Worm (Caenorhabditis elegans) whole organism, dauer: ENCODE results near the gene rpl-22.

ENCODE experiments used
- unc-62 ChIP-seq: sonication (generic microtip); optimal IDR thresholded peaks from 2 replicates; lab custom pipeline; 2017; ENCODE audit warnings: missing biosample characterization, missing genetic modification reagents, missing genetic modification characterization

The rpl-22 gene

DNA sequence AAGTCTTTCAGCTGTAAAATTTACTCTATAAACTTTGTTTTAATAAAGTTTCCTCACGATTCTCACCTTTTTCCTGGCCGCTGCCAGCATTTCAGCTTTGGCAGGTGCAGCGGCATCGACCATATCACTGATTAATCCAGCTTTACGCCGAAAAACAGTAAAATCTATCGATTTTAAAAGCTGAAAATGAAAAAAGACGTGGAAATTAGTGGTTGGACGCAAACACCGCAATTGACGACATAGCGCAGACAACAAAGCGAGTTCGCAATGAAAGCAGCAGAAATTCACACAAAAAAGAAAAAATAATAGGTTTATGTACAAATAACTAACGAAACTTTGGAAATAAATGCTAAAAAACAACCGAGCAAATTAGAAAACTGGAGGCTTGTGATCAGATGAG lies 15.5 kb upstream of the rpl-22 start, which contains the start of gene golg-2:
golg-2 (minus strand) TSS at position 180 of the 400 bp plus-strand sequence.
- no peak for TF ChIP-seq unc-62

DNA sequence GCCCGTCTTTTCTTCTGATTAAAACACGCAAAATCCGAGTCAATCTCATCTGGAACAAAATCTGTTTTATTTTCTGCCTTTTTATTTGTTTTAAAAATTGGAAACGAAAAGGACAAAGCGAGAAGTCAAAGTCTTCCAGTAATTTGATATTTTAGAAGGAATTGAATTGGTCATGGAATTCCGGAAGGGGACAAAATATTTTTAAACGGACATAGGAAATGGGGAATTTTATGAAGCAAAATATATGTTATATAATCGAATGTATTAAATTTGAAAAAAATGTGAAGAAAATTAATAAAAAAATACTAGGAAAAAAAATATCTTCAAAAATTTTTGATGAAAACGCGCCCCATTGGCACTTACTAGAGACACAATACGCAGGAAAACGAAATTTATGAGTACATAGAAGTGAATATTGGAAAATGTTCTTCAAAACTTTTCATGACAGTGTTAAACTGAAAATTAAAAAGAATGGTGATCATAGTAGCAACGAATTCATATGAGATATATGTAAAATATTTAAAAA lies 14.7 kb upstream of the rpl-22 start, which contains the start of gene F33G12.7:
F33G12.7 (minus strand) TSS at position 51 of the 526 bp plus-strand sequence.
- no peak for TF ChIP-seq unc-62

DNA sequence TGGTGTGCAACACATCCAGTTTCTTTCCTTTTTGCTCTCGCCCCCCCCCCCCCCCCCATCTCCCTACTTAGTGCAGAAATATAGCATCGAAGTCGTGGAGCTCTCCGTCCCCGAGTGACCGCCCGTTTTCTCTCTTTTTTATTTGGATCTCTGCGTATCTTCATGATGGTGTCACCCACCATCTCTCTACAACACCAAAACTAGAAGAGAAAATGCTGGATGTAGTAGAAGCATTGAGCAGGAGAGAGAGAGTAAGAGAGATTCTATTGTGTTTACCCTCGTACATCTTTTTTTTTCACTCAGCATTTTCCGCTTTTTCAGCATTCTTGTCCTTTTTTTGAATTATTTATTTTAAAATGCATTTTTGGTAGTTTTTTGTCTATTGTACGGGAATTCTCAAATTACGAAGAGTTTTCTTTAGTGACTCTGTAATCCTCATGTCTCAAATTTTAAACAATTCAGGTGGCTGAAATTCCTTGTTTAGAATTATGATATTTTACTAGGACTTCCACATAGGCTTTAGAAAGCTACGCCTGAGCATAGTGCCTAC lies 13.0 kb upstream of the rpl-22 start:
- TF ChIP-seq unc-62 = no peak

DNA sequence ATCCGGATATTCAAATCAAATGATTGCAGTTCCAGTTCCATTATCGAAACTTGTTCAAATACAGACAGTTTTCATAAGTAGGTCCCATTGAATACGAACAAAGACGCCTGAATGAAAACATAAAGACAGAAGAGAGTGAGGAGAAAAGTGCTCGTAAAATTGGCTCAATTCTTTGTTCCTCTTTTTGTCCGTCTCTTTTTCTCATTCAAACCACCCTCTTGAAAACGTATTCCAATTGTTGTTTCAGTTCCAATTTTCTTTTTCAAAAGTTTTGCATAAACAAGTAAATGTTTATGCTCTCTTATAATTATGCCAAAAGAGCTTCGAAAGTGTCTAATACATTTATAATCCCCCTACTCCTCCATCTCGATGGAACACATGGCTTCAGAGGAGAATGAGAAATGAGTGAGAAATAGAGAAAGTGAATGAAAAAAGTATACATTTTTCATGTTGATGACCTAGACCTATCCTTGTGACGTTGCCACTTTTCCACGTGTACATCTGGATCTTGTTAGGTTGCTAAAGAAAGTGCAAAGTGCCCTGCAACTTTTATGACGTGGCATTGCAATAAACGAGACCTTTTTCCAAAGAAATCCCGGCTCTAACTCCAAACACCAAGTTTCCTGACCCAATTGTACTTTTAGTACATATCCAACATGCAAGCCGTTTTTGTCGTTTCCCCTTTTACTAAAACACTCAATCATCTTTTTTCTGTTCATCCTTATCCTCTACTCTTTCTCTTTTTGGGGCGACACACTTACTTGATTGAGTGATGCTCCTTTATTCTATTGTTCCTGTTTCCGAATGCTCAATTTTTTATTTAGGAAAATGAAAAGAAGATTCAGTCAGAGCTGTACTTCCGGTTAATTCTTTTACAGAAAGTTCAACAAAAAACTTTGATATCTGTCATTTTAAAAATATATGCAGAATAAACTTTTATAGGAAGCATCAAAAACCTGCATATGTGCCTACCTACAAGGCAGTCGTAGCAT lies 8.9 kb upstream of the rpl-22 start:
- TF ChIP-seq unc-62 = no peak

DNA sequence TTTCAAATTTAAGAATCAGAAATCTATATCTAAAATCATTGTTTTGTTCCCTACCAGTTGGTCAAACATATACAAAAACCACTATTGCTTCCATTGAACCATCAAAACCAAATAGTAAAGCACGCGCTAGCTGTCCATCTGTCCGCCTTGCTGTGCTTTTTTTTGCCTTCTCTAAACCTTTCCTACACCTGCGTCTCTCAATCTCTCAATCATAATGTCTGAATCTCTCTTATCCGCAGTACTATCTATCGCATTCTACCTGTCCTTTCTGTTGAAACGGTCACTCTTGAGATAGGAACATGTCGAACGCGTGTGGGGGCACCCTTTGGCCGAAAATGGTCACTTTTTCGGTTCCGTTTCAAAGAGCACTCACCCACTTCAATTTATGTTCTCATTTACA lies 8.1 kb upstream of the rpl-22 start:
- TF ChIP-seq unc-62 = no peak

DNA sequence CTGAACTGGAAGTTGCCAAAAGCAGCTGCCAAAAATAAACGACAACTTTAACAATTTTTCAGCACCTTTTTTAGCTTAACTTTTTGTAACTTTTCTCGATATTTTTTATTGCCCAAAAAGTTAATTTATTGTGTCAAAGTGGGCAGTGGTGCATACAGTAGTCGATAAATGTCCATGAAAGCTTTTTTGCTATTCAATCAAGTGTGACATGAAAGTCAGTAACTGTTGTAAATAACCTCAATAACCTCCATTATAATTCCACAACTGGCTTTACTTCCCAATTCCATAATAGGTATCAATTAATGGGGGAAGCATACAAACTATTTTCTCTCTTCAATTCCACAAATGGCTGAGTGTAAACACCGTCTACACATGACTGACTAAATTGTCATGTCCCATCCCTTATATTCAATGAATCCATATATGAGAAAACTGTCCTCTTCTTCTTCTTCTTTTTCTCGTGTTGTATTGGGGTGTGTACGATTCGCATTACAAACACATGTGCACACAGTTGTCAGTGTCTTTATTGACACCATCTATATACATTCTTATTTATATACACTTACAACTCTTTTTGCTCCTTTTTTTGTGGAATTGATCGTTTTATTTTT lies 7.1 kb upstream of the rpl-22 start:
- TF ChIP-seq unc-62 = no peak

DNA sequence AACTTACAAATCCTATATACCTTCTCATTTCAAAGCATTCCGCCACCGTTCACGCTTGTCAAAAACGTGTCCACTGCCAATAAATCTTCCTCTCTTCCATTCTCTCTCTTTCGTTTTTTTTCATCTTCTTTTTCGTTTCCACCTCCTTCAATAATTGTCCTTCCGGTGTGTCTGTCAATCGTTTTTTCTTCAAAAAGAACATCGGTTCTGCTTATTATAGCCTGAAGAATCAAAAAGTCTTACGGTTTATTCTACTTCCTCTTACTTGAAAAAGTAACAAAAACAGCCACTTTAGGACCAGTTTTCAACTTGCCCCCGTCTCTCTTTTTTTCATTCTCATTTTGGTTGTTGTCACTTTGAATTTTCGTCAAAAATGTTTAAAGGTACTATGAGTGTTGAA lies 6.2 kb upstream of the rpl-22 start:
- TF ChIP-seq unc-62 = no peak

DNA sequence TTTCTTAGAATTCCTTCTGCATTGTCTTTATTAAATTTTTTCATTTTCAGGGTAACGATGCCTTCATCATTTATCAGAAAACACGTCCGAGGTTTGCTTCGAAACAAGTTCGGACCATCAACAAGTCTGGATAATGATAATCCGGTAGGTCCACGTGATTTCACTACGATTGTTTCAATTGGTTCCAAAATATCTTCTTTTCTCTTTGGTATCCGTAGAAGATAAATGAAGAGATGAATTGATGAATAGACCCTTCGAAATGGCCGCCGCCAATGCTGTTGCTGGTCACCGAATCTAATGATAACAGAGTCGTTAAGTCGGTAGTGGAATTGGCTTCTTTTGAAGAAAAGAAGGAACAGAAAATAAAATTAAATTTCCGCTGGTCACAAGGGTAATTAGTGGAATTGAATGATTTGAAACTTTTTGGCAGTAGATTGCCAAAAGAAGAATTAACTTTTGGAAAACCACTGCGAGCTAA lies 5.5 kb upstream of the rpl-22 start, which contains the start of gene F33G12.6:
F33G12.6 (plus strand) TSS at position 51 of the 478 bp plus-strand sequence.
- no peak for TF ChIP-seq unc-62

DNA sequence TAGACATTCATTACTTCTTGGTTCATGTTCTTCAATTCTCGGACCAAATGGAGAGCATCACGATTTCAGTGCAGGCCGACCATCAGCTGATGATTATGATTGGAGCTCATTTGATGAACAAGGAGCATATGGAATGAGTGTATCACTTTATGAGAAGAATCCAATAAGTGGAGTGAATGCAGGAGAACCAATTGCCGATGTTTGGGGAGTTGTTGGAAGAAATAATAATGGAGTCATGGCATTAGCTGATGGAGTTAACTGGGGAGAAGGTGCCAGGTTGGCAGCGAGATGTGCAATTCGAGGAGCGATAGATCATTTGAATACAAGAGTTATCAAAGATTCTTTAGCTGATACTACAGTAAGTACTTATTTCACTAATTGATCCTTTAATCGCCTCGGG lies 4.6 kb upstream of the rpl-22 start:
- TF ChIP-seq unc-62 = no peak

DNA sequence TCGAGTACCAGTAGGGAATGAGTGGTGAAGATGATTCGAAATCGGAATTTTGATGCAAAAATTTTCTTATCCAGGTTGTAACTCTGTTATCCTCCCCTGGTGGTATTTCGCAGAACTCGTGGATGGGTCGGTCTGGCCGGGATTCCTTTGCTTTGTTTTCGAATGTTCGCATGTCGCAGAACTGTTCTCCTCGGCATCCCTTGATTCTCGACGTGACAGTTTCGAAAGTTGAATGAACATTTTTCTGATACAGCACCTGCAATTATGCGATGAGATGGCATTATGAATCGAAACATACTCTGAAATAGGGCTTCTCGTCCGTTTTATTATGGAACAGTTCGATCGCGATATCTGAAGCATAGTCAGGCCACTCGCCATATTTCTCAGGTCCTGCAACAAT lies 838 bp downstream of the rpl-22 start:
- no peak for TF ChIP-seq unc-62

DNA sequence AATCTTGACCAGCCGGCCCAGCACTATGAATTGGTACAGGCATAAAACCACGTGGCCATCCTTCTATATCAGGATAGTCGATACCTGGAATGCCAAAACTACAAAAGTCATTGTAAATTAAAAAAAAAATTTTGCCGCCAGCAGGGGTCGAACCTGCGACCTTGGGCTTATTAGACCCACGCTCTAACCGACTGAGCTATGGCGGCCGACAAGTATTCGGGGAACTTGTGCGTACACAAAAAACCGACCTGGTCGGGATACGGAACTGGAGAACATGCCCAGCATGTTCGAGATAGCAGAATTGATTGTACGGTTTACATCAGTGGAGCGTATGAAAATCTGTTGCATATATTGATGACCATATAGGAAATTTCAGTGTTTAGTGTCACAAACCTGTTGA lies 1.9 kb downstream of the rpl-22 start:
- TF ChIP-seq unc-62 = no peak

DNA sequence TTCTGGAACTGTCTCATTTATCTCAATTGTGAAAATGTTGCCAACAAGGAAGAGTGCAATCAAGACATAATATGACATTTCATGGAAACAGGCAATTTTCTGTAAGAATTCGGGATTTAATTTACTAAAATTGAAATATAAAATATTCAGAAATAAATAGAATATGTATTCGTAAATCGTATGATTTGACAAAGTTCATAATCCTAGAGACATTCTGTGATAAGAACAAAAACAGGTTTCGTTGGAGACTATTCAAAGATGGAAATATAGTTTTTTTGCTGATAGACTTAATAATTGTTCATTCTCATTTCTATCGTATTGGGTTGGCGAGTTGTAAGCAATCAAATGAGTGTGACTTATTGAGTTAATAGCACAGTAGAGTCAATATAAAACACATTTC lies 2.6 kb downstream of the rpl-22 start, which contains the start of gene C27A2.12:
C27A2.12 (minus strand) TSS at position 101 of the 400 bp plus-strand sequence.
- no peak for TF ChIP-seq unc-62

DNA sequence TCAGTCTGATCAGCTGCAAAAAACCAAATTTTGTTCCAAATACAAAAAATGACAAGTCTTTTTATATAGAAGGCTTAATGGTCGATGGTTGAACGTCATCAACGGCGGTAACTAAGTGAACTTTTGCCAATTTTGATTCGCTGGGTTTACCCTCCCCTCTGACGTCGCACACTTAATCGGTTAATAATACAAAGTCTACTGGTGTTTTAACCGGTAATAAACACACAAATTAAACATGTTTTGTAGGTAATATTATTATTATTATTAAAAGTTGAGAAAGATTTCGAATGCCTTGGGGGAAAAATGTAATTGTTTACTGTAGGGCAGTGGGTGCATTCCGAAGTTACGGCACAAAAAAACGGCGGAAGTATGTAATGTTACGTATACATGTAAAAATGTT lies 5.3 kb downstream of the rpl-22 start, which contains the start of gene pho-12:
pho-12 (minus strand) TSS at position 101 of the 400 bp plus-strand sequence.
- TF ChIP-seq unc-62 = no peak

DNA sequence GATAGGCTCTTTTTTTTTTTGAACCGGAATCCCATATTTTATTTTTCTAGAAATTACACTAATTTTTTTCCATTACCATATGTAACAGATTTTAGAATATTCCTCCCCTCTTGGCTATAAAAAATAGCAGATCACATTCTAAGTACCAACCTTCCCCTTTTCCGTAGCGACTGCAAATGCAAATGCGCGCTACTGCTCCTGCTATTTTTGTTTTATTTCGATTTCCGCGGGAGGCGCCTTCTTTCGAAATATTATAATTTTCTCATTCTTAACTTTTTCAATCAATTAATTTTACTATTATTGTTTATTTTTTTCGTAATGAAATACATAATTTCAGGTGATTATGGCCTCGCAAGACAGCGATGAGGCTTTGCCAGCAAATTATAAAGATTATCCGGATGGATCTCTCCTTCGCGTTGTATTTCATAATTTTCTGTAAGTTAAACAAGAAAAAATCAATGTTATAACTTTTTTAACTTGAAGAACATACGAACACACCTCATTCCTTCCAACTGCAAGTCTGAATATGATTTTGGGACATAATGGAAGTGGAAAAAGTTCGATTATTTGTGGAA lies 6.5 kb downstream of the rpl-22 start, which contains the start of gene smc-5:
smc-5 (plus strand) TSS at position 332 of the 575 bp plus-strand sequence.
- no peak for TF ChIP-seq unc-62

DNA sequence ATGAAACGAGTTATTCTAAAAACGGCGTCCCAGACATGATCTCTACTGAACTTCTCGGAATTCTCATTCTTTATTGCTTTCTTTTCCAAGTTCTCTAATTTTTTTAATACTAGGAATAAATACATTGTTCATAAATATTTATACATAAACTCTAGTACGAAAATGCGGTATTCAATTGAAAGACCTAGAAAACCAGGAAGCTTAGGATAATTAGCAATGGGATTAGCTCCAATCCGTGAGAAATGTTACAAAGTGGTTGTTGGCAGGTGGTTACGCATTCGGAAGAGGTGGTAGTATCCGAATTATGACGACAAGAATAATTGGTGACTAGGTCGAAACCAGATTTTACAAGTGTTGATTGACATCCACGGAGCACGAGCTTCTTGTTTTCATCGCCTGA lies 11.6 kb downstream of the rpl-22 start:
- no peak for TF ChIP-seq unc-62

DNA sequence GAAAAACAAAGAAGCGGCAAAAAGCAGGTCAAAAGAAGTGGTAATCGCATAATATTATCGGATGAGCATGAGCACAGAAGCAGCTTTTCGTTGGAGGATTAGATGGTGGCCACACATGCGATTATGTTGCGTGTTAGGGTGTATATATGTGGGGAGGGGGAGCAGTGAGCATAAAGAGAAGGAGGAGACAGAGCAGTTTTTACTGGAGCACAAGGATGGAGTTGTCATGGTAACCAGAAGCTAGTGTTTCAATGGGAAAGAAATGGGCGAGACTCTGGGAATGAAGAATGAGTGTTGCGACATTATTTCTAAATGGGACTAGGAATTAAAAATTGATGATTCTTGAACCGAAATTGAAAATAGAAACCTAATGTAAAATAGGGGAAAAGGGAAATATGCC lies 12.5 kb downstream of the rpl-22 start, which contains the start of gene C27A2.8:
C27A2.8 (minus strand) TSS at position 117 of the 400 bp plus-strand sequence.
- TF ChIP-seq unc-62 = no peak
